Fruit fly (Drosophila melanogaster): ENCODE results near the gene NPF.

NPF gene

DNA sequence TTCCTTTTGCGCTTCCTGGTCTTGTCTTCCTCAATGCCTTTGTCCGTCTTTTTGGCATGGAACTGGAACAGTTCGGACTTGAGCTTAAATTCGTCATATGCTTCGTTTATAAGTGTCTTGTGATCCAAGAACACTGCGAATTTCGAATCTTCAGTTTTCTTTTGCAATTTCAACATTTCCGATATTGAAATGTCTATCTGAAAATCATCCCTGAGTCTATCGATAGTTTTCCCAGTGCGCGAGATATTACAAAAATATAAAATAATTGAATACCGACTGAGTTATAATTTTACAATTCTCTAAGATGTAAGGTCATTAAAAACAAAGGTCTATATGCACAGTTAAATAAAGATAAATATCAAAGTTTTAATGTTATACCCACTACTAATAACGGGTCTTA lies 41.9 kb downstream of the NPF start, which contains the start of gene Mettl4:
Mettl4 (minus strand) TSS at position 208 of the 400 bp plus-strand sequence.
- no peak for TF ChIP-seq CG17801 (GFP tag; optimal IDR thresholded peaks at IDR 0.05; ENCODE audit: partially characterized antibody)

DNA sequence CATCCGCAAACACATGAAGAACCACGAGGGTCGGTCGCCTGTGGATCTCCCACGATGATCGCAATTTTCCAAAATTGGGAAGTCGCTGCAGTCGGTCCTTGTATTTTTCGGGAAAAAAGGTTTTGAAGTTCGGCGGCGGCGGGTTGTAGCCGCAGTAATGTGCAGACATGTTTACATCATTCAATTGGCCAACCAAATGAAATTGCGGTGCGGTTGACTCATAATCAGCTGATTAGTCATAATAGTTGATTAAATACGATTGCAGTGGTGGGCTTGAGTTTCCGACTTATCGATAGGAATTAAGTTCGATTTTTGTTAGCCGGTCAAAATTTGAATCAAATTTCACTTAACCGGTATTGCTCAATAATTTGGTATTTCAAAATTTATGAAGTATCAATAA lies 43.1 kb downstream of the NPF start, which contains the start of gene CG14907:
CG14907 (minus strand) TSS at position 229 of the 400 bp plus-strand sequence.
- peak; percentile 37 for TF ChIP-seq CG17801 (GFP tag; optimal IDR thresholded peaks at IDR 0.05; ENCODE audit: partially characterized antibody)

DNA sequence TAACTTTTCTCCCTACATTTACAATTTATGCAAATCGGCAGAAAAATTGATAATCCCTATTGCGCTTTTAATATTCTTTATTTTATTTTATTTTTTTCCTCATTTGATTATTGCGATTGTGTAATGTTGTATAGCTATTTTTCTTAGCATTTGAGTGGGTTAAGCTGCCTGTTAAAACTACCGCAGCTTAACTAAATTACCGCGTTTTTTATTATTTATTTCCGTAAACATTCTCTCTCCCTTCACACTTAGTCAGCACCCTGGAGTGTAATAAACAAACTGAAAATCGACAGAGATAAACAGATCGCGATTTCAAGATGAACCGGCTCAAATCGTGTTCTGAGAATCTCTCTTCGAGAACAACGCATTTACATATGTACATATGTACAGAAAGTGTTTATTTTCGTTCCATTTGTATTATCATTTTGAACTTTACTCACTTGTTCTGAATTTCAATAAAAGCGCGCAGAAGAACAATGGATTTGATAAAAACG lies 46.0 kb downstream of the NPF start:
- no peak for TF ChIP-seq CG17801 (GFP tag; optimal IDR thresholded peaks at IDR 0.05; ENCODE audit: partially characterized antibody)

DNA sequence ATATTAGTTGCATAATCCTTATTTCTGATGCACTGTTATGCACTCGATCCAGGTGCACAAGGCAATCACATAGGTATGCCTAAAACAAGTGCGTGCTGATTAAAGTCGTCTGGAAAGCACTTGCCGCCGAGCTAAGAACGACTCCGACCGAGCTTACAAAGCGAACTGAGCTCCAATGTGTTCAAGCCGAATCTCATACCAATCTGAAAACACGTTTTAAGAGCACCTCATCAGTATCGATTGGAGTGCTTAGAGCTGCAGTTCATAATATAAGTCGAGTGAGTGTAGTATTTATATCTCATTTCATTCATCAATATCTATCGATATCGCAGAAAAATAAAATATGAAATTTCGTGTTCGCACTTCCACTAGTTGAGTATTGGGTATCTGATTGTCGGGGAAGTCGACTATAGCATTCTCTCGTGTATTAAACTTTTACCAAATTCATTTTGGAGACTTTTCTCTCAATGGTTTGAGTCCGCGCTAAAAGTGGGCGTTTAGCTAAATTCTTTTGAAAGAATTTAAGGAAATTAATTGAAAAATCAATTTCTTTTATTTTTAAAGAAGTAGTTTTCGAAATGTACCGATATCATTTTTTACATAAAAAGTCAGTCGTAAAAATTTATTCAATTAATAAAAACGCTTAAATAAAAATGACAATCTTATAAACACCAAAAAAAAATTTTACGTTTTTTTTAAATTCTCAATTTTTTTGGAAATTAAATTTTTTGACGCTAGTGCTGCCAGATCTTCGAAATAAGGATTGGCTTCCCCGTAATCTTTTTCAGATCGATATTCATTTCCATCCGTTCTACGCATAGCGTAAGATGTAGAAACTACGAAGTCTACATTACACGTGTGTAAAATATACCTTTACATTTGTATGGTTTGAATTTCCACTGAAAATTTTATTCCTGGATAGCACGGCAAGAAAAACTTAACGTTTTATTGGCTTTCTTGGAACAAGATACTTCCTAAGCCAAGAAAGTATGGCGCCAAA lies 46.8 kb downstream of the NPF start, which contains the start of gene modSP:
modSP (minus strand) TSS at position 169 of the 1,000 bp plus-strand sequence.
- TF ChIP-seq CG17801 (GFP tag; optimal IDR thresholded peaks at IDR 0.05; ENCODE audit: partially characterized antibody), result no peak

Data from ovary, adult (tissue).